Worm (Caenorhabditis elegans): ENCODE data around the gene usp-46.

DNA sequence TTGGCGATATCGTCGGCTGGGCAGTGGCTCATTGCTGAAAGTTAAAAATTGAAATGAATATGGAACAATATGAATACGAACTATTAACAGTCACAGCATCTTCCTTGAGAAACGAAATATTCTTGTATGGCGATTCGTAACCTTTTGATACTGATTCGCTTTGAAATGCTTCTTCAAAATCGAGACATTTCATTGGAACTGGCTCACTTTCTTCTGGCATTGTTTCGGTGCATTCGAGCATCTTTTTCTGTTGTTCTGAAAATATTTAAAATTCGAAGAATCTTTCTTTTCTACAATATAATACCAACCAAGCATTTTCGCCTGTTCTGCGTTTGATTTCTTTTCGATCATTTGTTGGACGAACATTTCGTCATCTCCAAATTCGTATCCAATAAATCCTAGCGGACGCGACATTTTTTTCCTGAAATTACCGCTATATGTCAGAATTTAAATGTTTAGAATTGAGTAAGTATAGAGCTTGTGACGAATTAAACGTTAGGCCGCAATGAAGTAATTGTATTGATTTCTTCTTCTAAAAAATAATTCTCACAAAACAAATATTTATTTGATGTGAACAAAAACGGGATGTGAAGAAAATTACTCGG lies 48.0 kb downstream of the usp-46 start, which contains the start of gene lin-52:
- TF ChIP-seq ref-1 (GFP tag; conservative IDR thresholded peaks at IDR 0.05) (no peak), ztf-29 (GFP tag; IDR thresholded peaks at IDR 0.05) (no peak), flt-1 (GFP tag; IDR thresholded peaks at IDR 0.05) (no peak), med-1 (GFP tag; optimal IDR thresholded peaks at IDR 0.05; ENCODE audit: insufficient read depth) (no peak), T22C8.4 (GFP tag; IDR thresholded peaks at IDR 0.05) (no peak), ztf-23 (GFP tag; IDR thresholded peaks at IDR 0.05) (no peak), cog-1 (tag; optimal IDR thresholded peaks at IDR 0.05) (no peak)

All from whole organism, midembryonic.